Worm (Caenorhabditis elegans) whole organism, L4 larva: ENCODE measurements around the gene fipr-10.

Source experiments
- F10B5.3 ChIP-seq: sonication (generic microtip); optimal IDR thresholded peaks from 2 replicates; lab custom pipeline; 2016; ENCODE audit warnings: mild to moderate bottlenecking, missing genetic modification characterization, missing compliant biosample characterization
- R02D3.7 ChIP-seq: fragments of 150-350 bp; sonication (generic microtip); optimal IDR thresholded peaks from 3 replicates; lab custom pipeline; 2014; ENCODE audit warnings: missing biosample characterization, missing genetic modification characterization
- T20F7.1 ChIP-seq: fragments of 200-800 bp; sonication (Bioruptor generic); optimal IDR thresholded peaks from 2 replicates; lab custom pipeline; 2018; ENCODE audit warnings: mild to moderate bottlenecking, missing genetic modification characterization, missing compliant biosample characterization
- Y75B8A.6 ChIP-seq: fragments of 200-800 bp; sonication (Bioruptor generic); IDR thresholded peaks from 2 replicates; pipeline ENCODE4 v1.3.6; 2022; ENCODE audit warnings: missing genetic modification reagents, missing genetic modification characterization, missing compliant biosample characterization
- aha-1 ChIP-seq: fragments of 150-350 bp; peaks from one replicate; lab custom pipeline; 2014; ENCODE audit warnings: missing biosample characterization, missing genetic modification characterization
- aly-2 ChIP-seq: sonication (generic microtip); optimal IDR thresholded peaks from 2 replicates; lab custom pipeline; 2018; ENCODE audit warnings: missing biosample characterization, missing genetic modification characterization
- arid-1 ChIP-seq: fragments of 200-800 bp; sonication (Bioruptor generic); conservative IDR thresholded peaks from 2 replicates; pipeline ENCODE4 v1.3.6; 2022; ENCODE audit warnings: missing genetic modification reagents, missing genetic modification characterization, missing compliant biosample characterization
- attf-4 ChIP-seq: sonication (generic microtip); optimal IDR thresholded peaks from 3 replicates; lab custom pipeline; 2017; ENCODE audit warnings: missing biosample characterization, missing genetic modification characterization
- ceh-20 ChIP-seq: fragments of 200-800 bp; sonication (Bioruptor generic); IDR thresholded peaks from 2 replicates; pipeline ENCODE4 v1.3.6; 2022; ENCODE audit warnings: missing genetic modification reagents, missing genetic modification characterization, missing compliant biosample characterization
- ceh-32 ChIP-seq: sonication (generic microtip); optimal IDR thresholded peaks from 2 replicates; lab custom pipeline; 2016; ENCODE audit warnings: mild to moderate bottlenecking, missing genetic modification characterization, missing compliant biosample characterization; ENCODE audit not compliant: poor library complexity
- cey-2 ChIP-seq: sonication (generic microtip); optimal IDR thresholded peaks from 3 replicates; lab custom pipeline; 2017; ENCODE audit warnings: missing genetic modification characterization, mild to moderate bottlenecking, missing compliant biosample characterization, antibody characterized with exemption, borderline replicate concordance; ENCODE audit not compliant: insufficient read depth
- daf-12 ChIP-seq: fragments of 150-350 bp; optimal IDR thresholded peaks from 2 replicates; lab custom pipeline; 2014; ENCODE audit warnings: missing biosample characterization, missing genetic modification reagents, missing genetic modification characterization
- daf-16 ChIP-seq, 3 experiments: sonication (generic microtip); optimal IDR thresholded peaks; 2 replicates each; lab custom pipeline; 2016 to 2017; ENCODE audit warnings: missing genetic modification characterization in 3 of 3, missing genetic modification reagents in 3 of 3, mild to moderate bottlenecking in 2 of 3, missing compliant biosample characterization in 2 of 3, missing biosample characterization in 1 of 3, moderate library complexity in 1 of 3
- dmd-6 ChIP-seq: fragments of 200-800 bp; sonication (Bioruptor generic); IDR thresholded peaks from 2 replicates; pipeline ENCODE4 v1.3.6; 2022; ENCODE audit warnings: missing genetic modification reagents, missing genetic modification characterization, missing compliant biosample characterization
- dmd-8 ChIP-seq: fragments of 200-800 bp; sonication (Bioruptor generic); IDR thresholded peaks from 2 replicates; pipeline ENCODE4 v1.3.6; 2022; ENCODE audit warnings: missing genetic modification characterization, missing compliant biosample characterization
- dpl-1 ChIP-seq: fragments of 150-350 bp; optimal IDR thresholded peaks from 2 replicates; lab custom pipeline; 2014; ENCODE audit warnings: missing biosample characterization, missing genetic modification reagents, missing genetic modification characterization
- dve-1 ChIP-seq: sonication (generic microtip); optimal IDR thresholded peaks from 2 replicates; lab custom pipeline; 2017; ENCODE audit warnings: antibody characterized with exemption, mild to moderate bottlenecking, missing genetic modification characterization, missing compliant biosample characterization; ENCODE audit not compliant: insufficient read depth
- gei-8 ChIP-seq: fragments of 200-800 bp; sonication (Bioruptor generic); optimal IDR thresholded peaks from 2 replicates; lab custom pipeline; 2018; ENCODE audit warnings: mild to moderate bottlenecking, missing genetic modification characterization, missing compliant biosample characterization
- hif-1 ChIP-seq, 2 experiments: sonication (generic microtip); optimal IDR thresholded peaks; 2 replicates each; lab custom pipeline; 2016 to 2017; ENCODE audit warnings: missing compliant biosample characterization in 2 of 2, missing genetic modification characterization in 2 of 2, missing genetic modification reagents in 2 of 2, missing genotype in 2 of 2, mild to moderate bottlenecking in 1 of 2
- hlh-11 ChIP-seq: fragments of 200-800 bp; sonication (Bioruptor generic); optimal IDR thresholded peaks from 2 replicates; lab custom pipeline; 2018; ENCODE audit warnings: mild to moderate bottlenecking, missing genetic modification characterization, missing compliant biosample characterization
- hlh-30 ChIP-seq: sonication (generic microtip); optimal IDR thresholded peaks from 2 replicates; lab custom pipeline; 2017; ENCODE audit warnings: antibody characterized with exemption, mild to moderate bottlenecking, missing genetic modification characterization, missing compliant biosample characterization; ENCODE audit not compliant: insufficient read depth
- hmg-1.1 ChIP-seq: fragments of 200-800 bp; sonication (Bioruptor generic); IDR thresholded peaks from 2 replicates; pipeline ENCODE4 v1.3.6; 2022; ENCODE audit warnings: missing genetic modification reagents, missing genetic modification characterization, missing compliant biosample characterization
- lsy-2 ChIP-seq, 2 experiments: fragments of 150-350 bp in 1 of 2; sonication (generic microtip) in 1 of 2; optimal IDR thresholded peaks; 2 replicates each; lab custom pipeline; 2014 to 2017; ENCODE audit warnings: missing biosample characterization in 2 of 2, missing genetic modification characterization in 2 of 2
- madf-9 ChIP-seq: fragments of 200-800 bp; sonication (Bioruptor generic); conservative IDR thresholded peaks from 2 replicates; pipeline ENCODE4 v1.3.6; 2022; ENCODE audit warnings: missing genetic modification reagents, missing genetic modification characterization, missing compliant biosample characterization
- mdt-29 ChIP-seq: fragments of 200-800 bp; sonication (Bioruptor generic); IDR thresholded peaks from 2 replicates; pipeline ENCODE4 v1.3.6; 2022; ENCODE audit warnings: missing genetic modification reagents, missing genetic modification characterization, missing compliant biosample characterization
- mep-1 ChIP-seq: fragments of 150-350 bp; sonication (generic microtip); optimal IDR thresholded peaks from 3 replicates; lab custom pipeline; 2014; ENCODE audit warnings: missing biosample characterization, missing genetic modification characterization
- mxl-3 ChIP-seq: fragments of 200-800 bp; sonication (Bioruptor generic); optimal IDR thresholded peaks from 2 replicates; lab custom pipeline; 2018; ENCODE audit warnings: mild to moderate bottlenecking, missing genetic modification characterization, missing compliant biosample characterization
- nhr-11 ChIP-seq: fragments of 150-350 bp; optimal IDR thresholded peaks from 2 replicates; lab custom pipeline; 2014; ENCODE audit warnings: missing biosample characterization, missing genetic modification characterization
- nhr-237 ChIP-seq: sonication (generic microtip); optimal IDR thresholded peaks from 2 replicates; lab custom pipeline; 2017; ENCODE audit warnings: missing biosample characterization, missing genetic modification characterization
- nhr-28 ChIP-seq: fragments of 150-350 bp; optimal IDR thresholded peaks from 2 replicates; lab custom pipeline; 2014; ENCODE audit warnings: missing biosample characterization, missing genetic modification characterization
- nhr-42 ChIP-seq: fragments of 200-800 bp; sonication (Bioruptor generic); IDR thresholded peaks from 2 replicates; pipeline ENCODE4 v1.3.6; 2022; ENCODE audit warnings: missing genetic modification characterization, missing compliant biosample characterization
- nhr-6 ChIP-seq: fragments of 150-350 bp; optimal IDR thresholded peaks from 2 replicates; lab custom pipeline; 2014; ENCODE audit warnings: missing biosample characterization, missing genetic modification characterization
- nhr-77 ChIP-seq: fragments of 150-350 bp; optimal IDR thresholded peaks from 2 replicates; lab custom pipeline; 2014; ENCODE audit warnings: missing biosample characterization, missing genetic modification characterization
- php-3 ChIP-seq: fragments of 200-800 bp; sonication (Bioruptor generic); IDR thresholded peaks from 2 replicates; pipeline ENCODE4 v1.3.6; 2022; ENCODE audit warnings: missing genetic modification reagents, missing genetic modification characterization, missing compliant biosample characterization
- pqm-1 ChIP-seq: sonication (generic microtip); optimal IDR thresholded peaks from 2 replicates; lab custom pipeline; 2017; ENCODE audit warnings: missing biosample characterization, missing genetic modification characterization
- saeg-2 ChIP-seq: fragments of 200-800 bp; sonication (Bioruptor generic); IDR thresholded peaks from 2 replicates; pipeline ENCODE4 v1.3.6; 2022; ENCODE audit warnings: missing genetic modification reagents, missing genetic modification characterization, missing compliant biosample characterization
- sdz-12 ChIP-seq: fragments of 200-800 bp; sonication (Bioruptor generic); optimal IDR thresholded peaks from 2 replicates; lab custom pipeline; 2018; ENCODE audit warnings: mild to moderate bottlenecking, missing genetic modification characterization, missing compliant biosample characterization
- spr-1 ChIP-seq: sonication (generic microtip); optimal IDR thresholded peaks from 2 replicates; lab custom pipeline; 2016; ENCODE audit warnings: mild to moderate bottlenecking, missing genetic modification characterization, missing compliant biosample characterization
- tag-97 ChIP-seq: fragments of 200-800 bp; sonication (Bioruptor generic); IDR thresholded peaks from 2 replicates; pipeline ENCODE4 v1.3.6; 2022; ENCODE audit warnings: missing genetic modification characterization, missing compliant biosample characterization
- unc-62 ChIP-seq, 3 experiments: fragments of 150-350 bp in 1 of 3; sonication (generic microtip); optimal IDR thresholded peaks in 2 of 3; peaks in 1 of 3; 1 replicate in 1 of 3; 2 replicates in 2 of 3; lab custom pipeline; 2014 to 2017; ENCODE audit warnings: missing biosample characterization in 3 of 3, missing genetic modification characterization in 3 of 3, missing genetic modification reagents in 3 of 3, missing genotype in 1 of 3
- zip-11 ChIP-seq: fragments of 200-800 bp; sonication (Bioruptor generic); IDR thresholded peaks from 2 replicates; pipeline ENCODE4 v1.3.6; 2022; ENCODE audit warnings: missing genetic modification characterization, missing compliant biosample characterization
- zip-2 ChIP-seq: fragments of 150-350 bp; optimal IDR thresholded peaks from 2 replicates; lab custom pipeline; 2014; ENCODE audit warnings: missing biosample characterization, missing genetic modification characterization
- ztf-11 ChIP-seq: fragments of 150-350 bp; optimal IDR thresholded peaks from 2 replicates; lab custom pipeline; 2014; ENCODE audit warnings: missing biosample characterization, missing genetic modification characterization

fipr-10 gene

DNA sequence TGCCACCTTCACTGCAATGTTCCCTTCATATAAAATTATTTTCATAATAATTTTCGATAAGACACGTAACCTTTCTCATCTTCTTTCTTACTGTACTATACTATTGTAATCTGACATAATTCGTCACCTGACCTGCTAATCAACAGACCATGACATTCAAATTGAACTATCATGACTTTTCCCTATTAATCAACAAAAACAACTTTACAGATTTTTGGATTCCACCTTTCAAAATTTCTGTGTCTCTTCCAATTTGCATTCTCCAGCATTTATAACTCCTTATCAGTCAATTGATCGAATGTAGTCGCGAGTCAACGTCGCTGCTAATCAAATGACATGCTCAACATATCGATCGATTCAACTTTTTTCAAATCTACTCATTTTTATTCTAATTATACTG is 24.3 kb upstream of the fipr-10 start, which contains the start of gene fshr-1:
TSS of gene fshr-1 (plus strand) at position 209 of the 400 bp plus-strand sequence.
- TF ChIP-seq aly-2 (tag; lab: Kevin White, UChicago) (no peak), nhr-77 (tag; lab: Kevin White, UChicago) (peak; percentile 21), mdt-29 (GFP tag; lab: Robert Waterston, UW) (no peak), hif-1 (tag; optimal IDR thresholded peaks at IDR 0.05; lab: Kevin White, UChicago) (peak in 1 of 2 experiments; percentile 30), nhr-28 (tag; lab: Kevin White, UChicago) (peak; percentile 53), pqm-1 (tag; lab: Kevin White, UChicago) (peak; percentile 35), hmg-1.1 (GFP tag; lab: Robert Waterston, UW) (no peak), hlh-30 (tag; lab: Kevin White, UChicago) (peak; percentile 54), dve-1 (peak; percentile 76), aha-1 (tag; lab: Kevin White, UChicago) (peak; percentile 27), daf-16 (GFP tag; optimal IDR thresholded peaks at IDR 0.05; lab: Kevin White, UChicago) (no peak), daf-16 (tag; optimal IDR thresholded peaks at IDR 0.05; lab: Kevin White, UChicago) (peak; percentile 98), cey-2 (tag; lab: Kevin White, UChicago) (no peak), saeg-2 (GFP tag; lab: Robert Waterston, UW) (no peak), hlh-11 (tag; lab: Kevin White, UChicago) (peak; percentile 67), php-3 (GFP tag; lab: Robert Waterston, UW) (0 out of 2 replicates have a peak, but pooled peaks have one; percentile 37), dmd-6 (peak; percentile 27)
- TF ChIP-seq, all 104 proteins: peak for 11

DNA sequence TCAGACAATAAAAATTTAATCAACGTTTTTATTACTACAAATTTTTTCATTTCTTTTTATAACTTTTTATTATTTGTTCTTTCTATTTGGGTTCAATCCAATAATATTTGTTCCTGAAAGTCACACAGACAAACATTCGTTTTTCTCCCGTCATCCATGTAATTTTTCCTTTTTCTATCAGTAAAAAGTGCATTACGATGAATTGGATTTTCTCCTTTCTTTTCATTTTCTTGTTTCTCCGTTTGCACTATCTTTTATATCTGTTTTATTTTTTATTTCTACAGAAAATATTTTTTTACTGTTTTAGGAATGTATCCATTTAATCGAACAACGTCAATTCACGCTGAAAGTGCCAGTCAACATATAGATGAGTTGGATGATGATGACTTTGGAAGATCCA is 14.7 kb upstream of the fipr-10 start, which contains the start of gene egl-47:
TSS of gene egl-47 (plus strand) at position 301 of the 400 bp plus-strand sequence.
- no peak for TF ChIP-seq attf-4 (tag; lab: Kevin White, UChicago)
- TF ChIP-seq nhr-237 = no peak
- TF ChIP-seq ceh-32 (tag; lab: Kevin White, UChicago) = no peak
- TF ChIP-seq F10B5.3 (tag; lab: Kevin White, UChicago) = no peak
- no peak for TF ChIP-seq nhr-6
- no peak for TF ChIP-seq nhr-28 (tag; lab: Kevin White, UChicago)
- no peak for TF ChIP-seq lsy-2 (tag; optimal IDR thresholded peaks at IDR 0.05; lab: Kevin White, UChicago)
- TF ChIP-seq mxl-3 (GFP tag; lab: Kevin White, UChicago) = no peak
- TF ChIP-seq zip-2 (tag; lab: Kevin White, UChicago) = no peak
- no peak for TF ChIP-seq R02D3.7
- no peak for TF ChIP-seq php-3 (GFP tag; lab: Robert Waterston, UW)
- no peak for TF ChIP-seq Y75B8A.6 (GFP tag; lab: Robert Waterston, UW)
- no peak for TF ChIP-seq zip-11 (GFP tag; lab: Robert Waterston, UW)
- TF ChIP-seq mep-1 = no peak

DNA sequence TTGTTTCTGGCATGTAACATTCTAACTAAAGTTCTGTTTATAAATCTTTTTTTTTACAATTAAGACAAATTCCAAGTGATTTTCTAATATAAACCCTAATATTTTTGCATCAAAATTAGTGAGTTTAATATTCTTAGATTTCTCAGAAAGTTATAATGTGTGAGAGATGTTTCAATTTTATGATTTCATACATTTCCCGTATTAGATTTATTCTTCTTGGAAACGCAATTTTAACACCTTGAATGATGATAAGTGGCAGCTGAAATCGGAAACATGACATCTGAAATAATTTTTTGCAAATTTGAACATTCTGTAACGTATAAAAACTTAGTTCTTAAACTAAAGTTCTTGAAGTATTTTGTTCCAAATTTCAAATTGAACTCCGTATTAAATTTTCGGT is 12.8 kb upstream of the fipr-10 start:
- TF ChIP-seq nhr-11 (tag; lab: Kevin White, UChicago) = peak; percentile 17
- no peak for TF ChIP-seq ztf-11 (tag; lab: Kevin White, UChicago)

DNA sequence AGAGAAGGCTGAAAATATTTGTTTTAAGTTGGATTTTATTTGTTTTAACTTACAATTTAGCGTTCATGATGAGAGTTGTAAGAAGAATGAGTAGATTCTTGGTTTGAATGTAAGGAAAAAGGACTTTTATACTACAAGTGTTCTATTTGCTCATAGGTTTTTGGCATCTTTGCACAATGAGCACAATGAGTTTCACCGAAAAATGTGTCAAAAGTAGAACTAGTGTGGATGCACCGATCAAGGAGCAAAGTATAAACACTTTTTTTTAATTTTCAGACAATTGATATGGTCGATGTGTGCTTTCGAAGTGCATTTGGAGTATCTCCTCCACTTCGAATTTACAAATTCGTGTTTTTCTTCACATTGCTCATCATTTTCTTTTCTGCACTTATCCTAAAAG is 7.8 kb upstream of the fipr-10 start, which contains the start of gene fipr-11:
TSS of gene fipr-11 (minus strand) at position 101 of the 400 bp plus-strand sequence.
- TF ChIP-seq dpl-1 (GFP tag; lab: Kevin White, UChicago) (no peak), spr-1 (no peak), cey-2 (tag; lab: Kevin White, UChicago) (no peak), madf-9 (no peak), dve-1 (no peak), unc-62 (GFP tag; optimal IDR thresholded peaks at IDR 0.05 in 1 of 2; lab: Kevin White, UChicago) (no peak), unc-62 (tag; optimal IDR thresholded peaks at IDR 0.05; lab: Kevin White, UChicago) (no peak), tag-97 (GFP tag; lab: Robert Waterston, UW) (no peak), sdz-12 (GFP tag; lab: Kevin White, UChicago) (no peak), arid-1 (GFP tag; lab: Robert Waterston, UW) (no peak), daf-12 (tag; lab: Kevin White, UChicago) (no peak), Y75B8A.6 (GFP tag; lab: Robert Waterston, UW) (no peak), dmd-8 (no peak), ceh-32 (tag; lab: Kevin White, UChicago) (no peak), gei-8 (GFP tag; lab: Kevin White, UChicago) (no peak), nhr-42 (GFP tag; lab: Robert Waterston, UW) (no peak), T20F7.1 (no peak), zip-11 (GFP tag; lab: Robert Waterston, UW) (no peak), ceh-20 (GFP tag; lab: Robert Waterston, UW) (no peak)
